Fruit fly (Drosophila melanogaster): ENCODE results near the gene CG7394.
A peak's percentile ranks its signal among the peaks of the same experiment; 100 is the strongest.

The CG7394 gene

DNA sequence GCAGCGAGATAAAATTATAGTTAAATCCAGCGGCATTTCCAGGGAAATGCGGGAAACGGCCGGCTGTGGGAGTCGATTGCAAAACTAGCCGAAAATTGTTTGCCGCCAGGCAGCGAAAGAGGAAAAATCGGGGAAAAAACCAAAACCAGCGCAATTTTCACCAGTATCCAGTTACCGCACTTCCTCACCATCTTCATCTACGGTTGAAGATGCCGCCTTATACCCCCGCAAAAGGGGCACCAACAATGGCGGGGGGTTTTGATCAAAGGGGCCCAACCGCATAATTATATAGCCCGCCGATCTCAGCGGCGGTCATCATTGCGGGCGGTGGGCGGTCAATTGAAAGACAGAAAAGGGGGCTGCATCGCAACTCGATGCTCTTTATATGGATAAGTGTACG lies 13.8 kb upstream of the CG7394 start (continued):
- no peak for TF ChIP-seq Drgx (GFP tag; IDR thresholded peaks at IDR 0.05)
- TF ChIP-seq ato (GFP tag; IDR thresholded peaks at IDR 0.05; ENCODE audit: partially characterized antibody), result no peak
- TF ChIP-seq Xrp1 (GFP tag; IDR thresholded peaks at IDR 0.05), result no peak
- TF ChIP-seq Rfx (GFP tag; IDR thresholded peaks at IDR 0.05), result no peak
- TF ChIP-seq CG6765 (GFP tag; optimal IDR thresholded peaks at IDR 0.05), result no peak
- TF ChIP-seq B-H2 (GFP tag; optimal IDR thresholded peaks at IDR 0.05), result no peak
- TF ChIP-seq tup (GFP tag; optimal IDR thresholded peaks at IDR 0.05), result no peak
- TF ChIP-seq CG3995 (GFP tag; optimal IDR thresholded peaks at IDR 0.05), result no peak
- TF ChIP-seq CG6254 (GFP tag; optimal IDR thresholded peaks at IDR 0.05), result no peak
- no peak for TF ChIP-seq CG9215 (GFP tag; IDR thresholded peaks at IDR 0.05)
- no peak for TF ChIP-seq CG2678 (tag; optimal IDR thresholded peaks at IDR 0.05)
- TF ChIP-seq CG17385 (GFP tag; optimal IDR thresholded peaks at IDR 0.05), result no peak
- no peak for TF ChIP-seq chn (GFP tag; optimal IDR thresholded peaks at IDR 0.05)
- TF ChIP-seq Awh (GFP tag; IDR thresholded peaks at IDR 0.05), result peak; percentile 18; the same call in 1 of the 2 replicates
- no peak for TF ChIP-seq CG7839 (tag; optimal IDR thresholded peaks at IDR 0.05)
- TF ChIP-seq Xbp1 (GFP tag; optimal IDR thresholded peaks at IDR 0.05), result no peak
- no peak for TF ChIP-seq CG18011 (GFP tag; optimal IDR thresholded peaks at IDR 0.05)
- TF ChIP-seq CG10147 (GFP tag; optimal IDR thresholded peaks at IDR 0.05), result no peak
- no peak for TF ChIP-seq lov (optimal IDR thresholded peaks at IDR 0.05)
- 0 out of 3 replicates have a peak, but pooled peaks have one; percentile 33 for TF ChIP-seq lov (GFP tag; IDR thresholded peaks at IDR 0.05)
- no peak for TF ChIP-seq ro (GFP tag; IDR thresholded peaks at IDR 0.05)
- no peak for TF ChIP-seq CG34422 (GFP tag; IDR thresholded peaks at IDR 0.05)
- TF ChIP-seq so (GFP tag; IDR thresholded peaks at IDR 0.05), result 0 out of 3 replicates have a peak, but pooled peaks have one; percentile 60

dm6 chr3L:11549432-11549831 lies 12.4 kb upstream of the CG7394 start:
- TF ChIP-seq ci (GFP tag; IDR thresholded peaks at IDR 0.05) (0 out of 3 replicates have a peak, but pooled peaks have one; percentile 24), Doc3 (GFP tag; IDR thresholded peaks at IDR 0.05; ENCODE audit: partially characterized antibody) (no peak), Hr39 (optimal IDR thresholded peaks at IDR 0.05) (peak; percentile 74), Drgx (GFP tag; IDR thresholded peaks at IDR 0.05) (0 out of 2 replicates have a peak, but pooled peaks have one; percentile 28)

dm6 chr3L:11550359-11551056 lies 11.3 kb upstream of the CG7394 start:
- TF ChIP-seq HmgD (GFP tag; optimal IDR thresholded peaks at IDR 0.05) (no peak), CG7987 (GFP tag; optimal IDR thresholded peaks at IDR 0.05) (no peak), Lhr (GFP tag; optimal IDR thresholded peaks at IDR 0.05) (no peak), crc (GFP tag; optimal IDR thresholded peaks at IDR 0.05) (no peak), klu (GFP tag; IDR thresholded peaks at IDR 0.05) (no peak), CG34376 (GFP tag; optimal IDR thresholded peaks at IDR 0.05) (peak; percentile 14), bbx (GFP tag; IDR thresholded peaks at IDR 0.05; ENCODE audit: partially characterized antibody) (no peak), CG15514 (GFP tag; optimal IDR thresholded peaks at IDR 0.05) (peak; percentile 41), B-H1 (GFP tag; IDR thresholded peaks at IDR 0.05) (no peak), mirr (GFP tag; optimal IDR thresholded peaks at IDR 0.05) (peak; percentile 68), peb (GFP tag; IDR thresholded peaks at IDR 0.05) (no peak), Bteb2 (GFP tag; optimal IDR thresholded peaks at IDR 0.05) (no peak), HLHmδ (GFP tag; optimal IDR thresholded peaks at IDR 0.05) (no peak), CG8089 (GFP tag; optimal IDR thresholded peaks at IDR 0.05) (no peak), CG8924 (tag; optimal IDR thresholded peaks at IDR 0.05) (no peak), cwo (GFP tag; optimal IDR thresholded peaks at IDR 0.05) (no peak), da (GFP tag; optimal IDR thresholded peaks at IDR 0.05) (no peak), CG17361 (GFP tag; IDR thresholded peaks at IDR 0.05) (0 out of 3 replicates have a peak, but pooled peaks have one; percentile 20), CG11504 (tag; optimal IDR thresholded peaks at IDR 0.05) (no peak), CG11398 (GFP tag; optimal IDR thresholded peaks at IDR 0.05) (no peak), fd96Cb (tag; optimal IDR thresholded peaks at IDR 0.05) (no peak), CG13296 (GFP tag; optimal IDR thresholded peaks at IDR 0.05) (peak; percentile 8), otp (GFP tag; IDR thresholded peaks at IDR 0.05) (no peak)

Data from whole organism, embryonic.